Worm (Caenorhabditis elegans) whole organism, L4 larva: ENCODE data around the gene srh-222.
A peak's percentile ranks its signal among the peaks of the same experiment; 100 is the strongest.

Source experiments
- F26F4.8 ChIP-seq: fragments of 200-800 bp; sonication (Bioruptor generic); conservative IDR thresholded peaks from 2 replicates; pipeline ENCODE4 v1.3.6; 2022; ENCODE audit warnings: missing genetic modification characterization, missing compliant biosample characterization
- F37D6.2 ChIP-seq: sonication (generic microtip); optimal IDR thresholded peaks from 2 replicates; lab custom pipeline; 2016; ENCODE audit warnings: mild to moderate bottlenecking, missing genetic modification characterization, missing compliant biosample characterization
- Y105C5A.15 ChIP-seq: fragments of 200-800 bp; sonication (Bioruptor generic); IDR thresholded peaks from 2 replicates; pipeline ENCODE4 v1.3.6; 2022; ENCODE audit warnings: missing genetic modification characterization, missing compliant biosample characterization
- Y48G9A.11 ChIP-seq: fragments of 200-800 bp; sonication (Bioruptor generic); IDR thresholded peaks from 2 replicates; pipeline ENCODE4 v1.3.6; 2022; ENCODE audit warnings: missing genetic modification reagents, missing genetic modification characterization, missing compliant biosample characterization
- arid-1 ChIP-seq: fragments of 200-800 bp; sonication (Bioruptor generic); conservative IDR thresholded peaks from 2 replicates; pipeline ENCODE4 v1.3.6; 2022; ENCODE audit warnings: missing genetic modification reagents, missing genetic modification characterization, missing compliant biosample characterization
- daf-16 ChIP-seq, 3 experiments: sonication (generic microtip); optimal IDR thresholded peaks; 2 replicates each; lab custom pipeline; 2016 to 2017; ENCODE audit warnings: missing genetic modification characterization in 3 of 3, missing genetic modification reagents in 3 of 3, mild to moderate bottlenecking in 2 of 3, missing compliant biosample characterization in 2 of 3, missing biosample characterization in 1 of 3, moderate library complexity in 1 of 3
- daf-8 ChIP-seq: fragments of 200-800 bp; sonication (Bioruptor generic); IDR thresholded peaks from 2 replicates; pipeline ENCODE4 v1.3.6; 2022; ENCODE audit warnings: missing genetic modification characterization, missing compliant biosample characterization
- dmd-6 ChIP-seq: fragments of 200-800 bp; sonication (Bioruptor generic); IDR thresholded peaks from 2 replicates; pipeline ENCODE4 v1.3.6; 2022; ENCODE audit warnings: missing genetic modification reagents, missing genetic modification characterization, missing compliant biosample characterization
- dmd-8 ChIP-seq: fragments of 200-800 bp; sonication (Bioruptor generic); IDR thresholded peaks from 2 replicates; pipeline ENCODE4 v1.3.6; 2022; ENCODE audit warnings: missing genetic modification characterization, missing compliant biosample characterization
- dmd-9 ChIP-seq: fragments of 200-800 bp; sonication (Bioruptor generic); IDR thresholded peaks from 2 replicates; pipeline ENCODE4 v1.3.6; 2022; ENCODE audit warnings: missing genetic modification reagents, missing genetic modification characterization, missing compliant biosample characterization
- egl-27 ChIP-seq: sonication (generic microtip); optimal IDR thresholded peaks from 3 replicates; lab custom pipeline; 2017; ENCODE audit warnings: missing biosample characterization, missing genetic modification reagents, missing genetic modification characterization
- hlh-30 ChIP-seq: sonication (generic microtip); optimal IDR thresholded peaks from 2 replicates; lab custom pipeline; 2017; ENCODE audit warnings: antibody characterized with exemption, mild to moderate bottlenecking, missing genetic modification characterization, missing compliant biosample characterization; ENCODE audit not compliant: insufficient read depth
- hmg-1.1 ChIP-seq: fragments of 200-800 bp; sonication (Bioruptor generic); IDR thresholded peaks from 2 replicates; pipeline ENCODE4 v1.3.6; 2022; ENCODE audit warnings: missing genetic modification reagents, missing genetic modification characterization, missing compliant biosample characterization
- jun-1 ChIP-seq: fragments of 150-350 bp; optimal IDR thresholded peaks from 2 replicates; lab custom pipeline; 2014; ENCODE audit warnings: missing biosample characterization, missing genetic modification reagents, missing genetic modification characterization
- lsy-2 ChIP-seq, 2 experiments: fragments of 150-350 bp in 1 of 2; sonication (generic microtip) in 1 of 2; optimal IDR thresholded peaks; 2 replicates each; lab custom pipeline; 2014 to 2017; ENCODE audit warnings: missing biosample characterization in 2 of 2, missing genetic modification characterization in 2 of 2
- mep-1 ChIP-seq: fragments of 150-350 bp; sonication (generic microtip); optimal IDR thresholded peaks from 3 replicates; lab custom pipeline; 2014; ENCODE audit warnings: missing biosample characterization, missing genetic modification characterization
- mes-2 ChIP-seq: sonication (generic microtip); optimal IDR thresholded peaks from 2 replicates; lab custom pipeline; 2016; ENCODE audit warnings: missing genotype, mild to moderate bottlenecking, missing genetic modification characterization, missing compliant biosample characterization; ENCODE audit not compliant: poor library complexity, severe bottlenecking
- nhr-10 ChIP-seq: fragments of 150-350 bp; optimal IDR thresholded peaks from 2 replicates; lab custom pipeline; 2014; ENCODE audit warnings: missing biosample characterization, missing genetic modification characterization
- nhr-102 ChIP-seq: sonication (generic microtip); optimal IDR thresholded peaks from 2 replicates; lab custom pipeline; 2016; ENCODE audit warnings: mild to moderate bottlenecking, missing genetic modification characterization, moderate library complexity, missing compliant biosample characterization
- nhr-28 ChIP-seq: fragments of 150-350 bp; optimal IDR thresholded peaks from 2 replicates; lab custom pipeline; 2014; ENCODE audit warnings: missing biosample characterization, missing genetic modification characterization
- nhr-77 ChIP-seq: fragments of 150-350 bp; optimal IDR thresholded peaks from 2 replicates; lab custom pipeline; 2014; ENCODE audit warnings: missing biosample characterization, missing genetic modification characterization
- pqm-1 ChIP-seq: sonication (generic microtip); optimal IDR thresholded peaks from 2 replicates; lab custom pipeline; 2017; ENCODE audit warnings: missing biosample characterization, missing genetic modification characterization
- sdz-12 ChIP-seq: fragments of 200-800 bp; sonication (Bioruptor generic); optimal IDR thresholded peaks from 2 replicates; lab custom pipeline; 2018; ENCODE audit warnings: mild to moderate bottlenecking, missing genetic modification characterization, missing compliant biosample characterization
- set-16 ChIP-seq: fragments of 200-800 bp; sonication (Bioruptor generic); IDR thresholded peaks from 2 replicates; pipeline ENCODE4 v1.3.6; 2022; ENCODE audit warnings: missing genetic modification reagents, missing genetic modification characterization, missing compliant biosample characterization
- snpc-1.2 ChIP-seq: fragments of 200-800 bp; sonication (Bioruptor generic); IDR thresholded peaks from 2 replicates; pipeline ENCODE4 v1.3.6; 2022; ENCODE audit warnings: missing genetic modification reagents, missing genetic modification characterization, missing compliant biosample characterization
- spr-1 ChIP-seq: sonication (generic microtip); optimal IDR thresholded peaks from 2 replicates; lab custom pipeline; 2016; ENCODE audit warnings: mild to moderate bottlenecking, missing genetic modification characterization, missing compliant biosample characterization
- zag-1 ChIP-seq: fragments of 150-350 bp; optimal IDR thresholded peaks from 2 replicates; lab custom pipeline; 2014; ENCODE audit warnings: missing biosample characterization, missing genetic modification characterization
- zip-11 ChIP-seq: fragments of 200-800 bp; sonication (Bioruptor generic); IDR thresholded peaks from 2 replicates; pipeline ENCODE4 v1.3.6; 2022; ENCODE audit warnings: missing genetic modification characterization, missing compliant biosample characterization

The srh-222 gene

ce11 chrIV:3960396-3960795 is 19.2 kb upstream of the srh-222 start, which contains the start of gene clec-75:
Gene clec-75 (plus strand): TSS chrIV:3960734.
- peak; percentile 73 for TF ChIP-seq pqm-1 (tag; lab: Kevin White, UChicago)
- no peak for TF ChIP-seq zip-11
- no peak for TF ChIP-seq daf-16 (GFP tag; optimal IDR thresholded peaks at IDR 0.05; lab: Kevin White, UChicago)
- TF ChIP-seq daf-16 (tag; optimal IDR thresholded peaks at IDR 0.05; lab: Kevin White, UChicago) = peak; percentile 67
- peak; percentile 29; the same call in 1 of the 2 replicates for TF ChIP-seq dmd-6 (GFP tag; lab: Robert Waterston, UW)
- TF ChIP-seq nhr-28 (tag; lab: Kevin White, UChicago) = peak; percentile 43

ce11 chrIV:3962584-3962983 is 17.0 kb upstream of the srh-222 start, which contains the start of gene Y46C8AM.1:
Gene Y46C8AM.1 (plus strand): TSS chrIV:3962884.
- TF ChIP-seq Y48G9A.11 (GFP tag; lab: Robert Waterston, UW) (no peak), zag-1 (tag; lab: Kevin White, UChicago) (no peak), sdz-12 (GFP tag; lab: Kevin White, UChicago) (no peak), arid-1 (no peak)
- TF ChIP-seq, all 104 proteins: peak for 0

DNA sequence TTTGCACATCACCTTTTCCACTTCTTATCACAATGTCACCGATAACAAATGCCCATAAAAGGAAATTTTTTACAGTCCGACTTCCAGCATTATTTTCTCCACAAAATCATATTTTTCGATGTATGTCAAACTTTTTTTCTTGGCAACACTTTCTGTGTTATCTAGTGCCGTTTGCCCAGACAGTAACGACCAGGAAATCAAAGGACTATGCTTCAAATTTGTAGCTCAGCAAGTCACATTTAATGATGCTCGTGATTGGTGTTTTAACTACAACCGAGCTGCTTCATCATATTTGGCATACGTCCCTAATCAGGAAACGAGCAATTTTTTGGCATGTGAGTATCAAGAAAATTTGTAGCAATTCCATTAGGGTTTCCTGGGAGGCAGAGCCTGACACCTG is 16.1 kb upstream of the srh-222 start:
- TF ChIP-seq dmd-6 (GFP tag; lab: Robert Waterston, UW) (peak; percentile 22; the same call in 1 of the 2 replicates), hlh-30 (tag; lab: Kevin White, UChicago) (peak; percentile 9), nhr-28 (tag; lab: Kevin White, UChicago) (peak; percentile 64), jun-1 (tag; lab: Kevin White, UChicago) (no peak)

ce11 chrIV:3965013-3965412 is 14.6 kb upstream of the srh-222 start, which contains the start of gene clec-76:
Gene clec-76 (plus strand): TSS chrIV:3965246.
- TF ChIP-seq dmd-9 (GFP tag; lab: Robert Waterston, UW) (no peak), nhr-28 (tag; lab: Kevin White, UChicago) (peak; percentile 74), nhr-10 (tag; lab: Kevin White, UChicago) (no peak), daf-8 (no peak), nhr-77 (tag; lab: Kevin White, UChicago) (peak; percentile 58), pqm-1 (tag; lab: Kevin White, UChicago) (peak; percentile 3), dmd-6 (GFP tag; lab: Robert Waterston, UW) (peak; percentile 36; the same call in 1 of the 2 replicates), daf-16 (GFP tag; optimal IDR thresholded peaks at IDR 0.05; lab: Kevin White, UChicago) (no peak), daf-16 (tag; optimal IDR thresholded peaks at IDR 0.05; lab: Kevin White, UChicago) (peak; percentile 51)

DNA sequence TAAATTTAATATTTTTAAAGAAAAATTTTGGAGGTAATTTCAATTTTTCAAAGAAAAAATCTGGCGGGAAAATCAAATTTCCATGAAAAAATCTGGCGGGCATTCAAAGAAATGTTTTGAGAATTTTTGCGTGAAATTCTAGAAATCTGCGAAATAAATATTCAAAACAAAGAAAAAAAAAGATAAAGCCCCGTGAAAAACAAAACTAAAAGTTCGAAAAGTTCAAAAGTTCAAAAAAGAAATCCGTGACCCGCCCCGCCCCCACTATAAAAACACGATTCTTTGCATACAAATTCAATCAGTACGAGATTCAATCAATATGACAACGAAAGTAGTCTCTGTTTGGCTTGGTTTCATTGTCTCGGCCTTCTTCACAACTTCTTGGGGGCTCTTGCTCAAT is 6.6 kb upstream of the srh-222 start, which contains the start of gene clec-79:
Gene clec-79 (plus strand): TSS at position 301 of the 400 bp plus-strand sequence.
- no peak for TF ChIP-seq lsy-2 (tag; optimal IDR thresholded peaks at IDR 0.05; lab: Kevin White, UChicago)
- no peak for TF ChIP-seq mes-2
- no peak for TF ChIP-seq nhr-28 (tag; lab: Kevin White, UChicago)
- TF ChIP-seq snpc-1.2 (GFP tag; lab: Robert Waterston, UW) = no peak
- no peak for TF ChIP-seq nhr-102 (tag; lab: Kevin White, UChicago)
- no peak for TF ChIP-seq F26F4.8
- TF ChIP-seq egl-27 (tag; lab: Kevin White, UChicago) = no peak
- no peak for TF ChIP-seq set-16 (GFP tag; lab: Robert Waterston, UW)
- TF ChIP-seq hmg-1.1 (GFP tag; lab: Robert Waterston, UW) = no peak
- TF ChIP-seq Y105C5A.15 (GFP tag; lab: Robert Waterston, UW) = no peak
- no peak for TF ChIP-seq mep-1 (tag; lab: Kevin White, UChicago)
- no peak for TF ChIP-seq dmd-8 (GFP tag; lab: Robert Waterston, UW)
- no peak for TF ChIP-seq F37D6.2 (tag; lab: Kevin White, UChicago)
- TF ChIP-seq, all 104 proteins: peak for 0

ce11 chrIV:3977965-3978523 is 1.6 kb upstream of the srh-222 start, which contains the start of gene srh-220:
Gene srh-220 (minus strand): TSS chrIV:3978015.
- TF ChIP-seq F26F4.8 (0 out of 2 replicates have a peak, but pooled peaks have one; percentile 51), spr-1 (tag; lab: Kevin White, UChicago) (no peak)
- TF ChIP-seq, all 104 proteins: peak for 1
